Worm (Caenorhabditis elegans) whole organism, L1 larva: ENCODE results near the gene R02D5.24.

ENCODE experiments used
- C16A3.4 ChIP-seq: fragments of 150-350 bp; optimal IDR thresholded peaks from 2 replicates; lab custom pipeline; 2014; ENCODE audit warnings: missing biosample characterization, missing genetic modification characterization
- ama-1 ChIP-seq: fragments of 150-350 bp; optimal IDR thresholded peaks from 2 replicates; lab custom pipeline; 2014
- blmp-1 ChIP-seq: fragments of 150-350 bp; optimal IDR thresholded peaks from 2 replicates; lab custom pipeline; 2014; ENCODE audit warnings: missing biosample characterization, missing genetic modification characterization
- ceh-8 ChIP-seq: fragments of 200-800 bp; sonication (Bioruptor generic); optimal IDR thresholded peaks from 2 replicates; lab custom pipeline; 2018; ENCODE audit warnings: mild to moderate bottlenecking, missing genetic modification characterization, moderate library complexity, missing compliant biosample characterization
- ceh-88 ChIP-seq: fragments of 200-800 bp; sonication (Bioruptor generic); IDR thresholded peaks from 2 replicates; pipeline ENCODE4 v1.3.6; 2022; ENCODE audit warnings: missing genetic modification characterization, missing compliant biosample characterization
- dpl-1 ChIP-seq, 3 experiments: fragments of 150-350 bp in 2 of 3; sonication (generic microtip) in 1 of 3; optimal IDR thresholded peaks; 2 replicates each; lab custom pipeline; 2014 to 2017; ENCODE audit warnings: missing biosample characterization in 3 of 3, missing genetic modification characterization in 3 of 3, missing genetic modification reagents in 3 of 3
- dsc-1 ChIP-seq: sonication (generic microtip); optimal IDR thresholded peaks from 2 replicates; lab custom pipeline; 2016; ENCODE audit warnings: mild to moderate bottlenecking, missing genetic modification characterization, missing compliant biosample characterization
- efl-1 ChIP-seq, 4 experiments: fragments of 150-350 bp; optimal IDR thresholded peaks in 3 of 4; peaks in 1 of 4; 1 replicate in 1 of 4; 2 replicates in 3 of 4; lab custom pipeline; 2014; ENCODE audit warnings: missing biosample characterization in 2 of 4, missing genetic modification characterization in 2 of 4, missing genetic modification reagents in 2 of 4
- elt-2 ChIP-seq: sonication (generic microtip); optimal IDR thresholded peaks from 2 replicates; lab custom pipeline; 2016; ENCODE audit warnings: missing genetic modification characterization, mild to moderate bottlenecking, inconsistent platforms, missing compliant biosample characterization, missing genetic modification reagents
- elt-3 ChIP-seq, 6 experiments: fragments of 150-350 bp in 1 of 6; sonication (generic microtip); optimal IDR thresholded peaks; 2 replicates each; lab custom pipeline; 2017 to 2018; ENCODE audit warnings: missing biosample characterization in 6 of 6, missing genetic modification characterization in 6 of 6, inconsistent platforms in 1 of 6
- hlh-4 ChIP-seq: sonication (generic microtip); optimal IDR thresholded peaks from 2 replicates; lab custom pipeline; 2016; ENCODE audit warnings: mild to moderate bottlenecking, missing genetic modification characterization, missing compliant biosample characterization
- hpl-2 ChIP-seq: fragments of 150-350 bp; optimal IDR thresholded peaks from 2 replicates; lab custom pipeline; 2014; ENCODE audit warnings: missing biosample characterization, missing genetic modification reagents, missing genetic modification characterization
- irx-1 ChIP-seq: sonication (generic microtip); optimal IDR thresholded peaks from 2 replicates; lab custom pipeline; 2016; ENCODE audit warnings: missing genetic modification characterization, missing compliant biosample characterization
- lin-13 ChIP-seq: fragments of 150-350 bp; optimal IDR thresholded peaks from 2 replicates; lab custom pipeline; 2014; ENCODE audit warnings: missing biosample characterization, missing genetic modification reagents, missing genetic modification characterization
- lin-14 ChIP-seq: fragments of 200-800 bp; sonication (Bioruptor generic); optimal IDR thresholded peaks from 2 replicates; lab custom pipeline; 2018; ENCODE audit warnings: mild to moderate bottlenecking, missing genetic modification characterization, moderate library complexity, missing compliant biosample characterization
- lin-35 ChIP-seq, 2 experiments: fragments of 150-350 bp; optimal IDR thresholded peaks; 2 replicates each; lab custom pipeline; 2014; ENCODE audit warnings: missing biosample characterization in 2 of 2, missing genetic modification characterization in 2 of 2, missing genetic modification reagents in 2 of 2
- lir-3 ChIP-seq: sonication (generic microtip); optimal IDR thresholded peaks from 2 replicates; lab custom pipeline; 2016; ENCODE audit warnings: mild to moderate bottlenecking, missing genetic modification characterization, moderate library complexity, missing compliant biosample characterization; ENCODE audit not compliant: poor library complexity
- lsy-2 ChIP-seq, 2 experiments: fragments of 150-350 bp; optimal IDR thresholded peaks; 2 replicates each; lab custom pipeline; 2014; ENCODE audit warnings: missing biosample characterization in 2 of 2, missing genetic modification characterization in 2 of 2
- mef-2 ChIP-seq: fragments of 150-350 bp; optimal IDR thresholded peaks from 2 replicates; lab custom pipeline; 2014; ENCODE audit warnings: missing biosample characterization, missing genetic modification characterization
- mep-1 ChIP-seq: fragments of 150-350 bp; optimal IDR thresholded peaks from 2 replicates; lab custom pipeline; 2014; ENCODE audit warnings: missing biosample characterization, missing genetic modification characterization
- nhr-11 ChIP-seq: fragments of 150-350 bp; optimal IDR thresholded peaks from 2 replicates; lab custom pipeline; 2014; ENCODE audit warnings: missing biosample characterization, missing genetic modification characterization
- nhr-20 ChIP-seq: sonication (generic microtip); optimal IDR thresholded peaks from 2 replicates; lab custom pipeline; 2016; ENCODE audit warnings: mild to moderate bottlenecking, missing genetic modification characterization, missing compliant biosample characterization
- nhr-237 ChIP-seq: fragments of 150-350 bp; optimal IDR thresholded peaks from 2 replicates; lab custom pipeline; 2014; ENCODE audit warnings: missing biosample characterization, missing genetic modification characterization
- nhr-71 ChIP-seq: sonication (generic microtip); optimal IDR thresholded peaks from 2 replicates; lab custom pipeline; 2016; ENCODE audit warnings: mild to moderate bottlenecking, missing genetic modification characterization, moderate library complexity, missing compliant biosample characterization
- nhr-76 ChIP-seq: sonication (generic microtip); optimal IDR thresholded peaks from 2 replicates; lab custom pipeline; 2017; ENCODE audit warnings: missing biosample characterization, missing genetic modification characterization
- nhr-85 ChIP-seq: sonication (generic microtip); peaks from one replicate; lab custom pipeline; 2016; ENCODE audit warnings: missing genetic modification characterization, inconsistent platforms, missing compliant biosample characterization
- pag-3 ChIP-seq: sonication (generic microtip); optimal IDR thresholded peaks from 2 replicates; lab custom pipeline; 2017; ENCODE audit warnings: missing genetic modification characterization, mild to moderate bottlenecking, missing compliant biosample characterization, antibody characterized with exemption, borderline replicate concordance; ENCODE audit not compliant: insufficient read depth
- pqm-1 ChIP-seq: sonication (generic microtip); optimal IDR thresholded peaks from 3 replicates; lab custom pipeline; 2017; ENCODE audit warnings: missing biosample characterization, missing genetic modification characterization
- skn-1 ChIP-seq: fragments of 150-350 bp; optimal IDR thresholded peaks from 2 replicates; lab custom pipeline; 2014; ENCODE audit warnings: missing biosample characterization, missing genetic modification characterization
- snpc-4 ChIP-seq: fragments of 150-350 bp; optimal IDR thresholded peaks from 2 replicates; lab custom pipeline; 2014; ENCODE audit warnings: missing biosample characterization, missing genetic modification characterization
- swsn-7 ChIP-seq: sonication (generic microtip); optimal IDR thresholded peaks from 2 replicates; lab custom pipeline; 2016; ENCODE audit warnings: missing genetic modification characterization, missing compliant biosample characterization
- tbx-2 ChIP-seq: sonication (generic microtip); optimal IDR thresholded peaks from 2 replicates; lab custom pipeline; 2016; ENCODE audit warnings: missing genetic modification characterization, missing compliant biosample characterization
- unc-62 ChIP-seq: fragments of 150-350 bp; optimal IDR thresholded peaks from 2 replicates; lab custom pipeline; 2014; ENCODE audit warnings: missing biosample characterization, missing genetic modification reagents, missing genetic modification characterization
- unc-98 ChIP-seq: fragments of 200-800 bp; sonication (Bioruptor generic); IDR thresholded peaks from 2 replicates; pipeline ENCODE4 v1.3.6; 2022; ENCODE audit warnings: missing genetic modification characterization, missing compliant biosample characterization
- zag-1 ChIP-seq: fragments of 150-350 bp; optimal IDR thresholded peaks from 2 replicates; lab custom pipeline; 2014; ENCODE audit warnings: missing biosample characterization, missing genetic modification characterization
- zip-4 ChIP-seq: fragments of 200-800 bp; sonication (Bioruptor generic); optimal IDR thresholded peaks from 2 replicates; lab custom pipeline; 2018; ENCODE audit warnings: mild to moderate bottlenecking, missing genetic modification characterization, moderate library complexity, missing compliant biosample characterization

The R02D5.24 gene

DNA sequence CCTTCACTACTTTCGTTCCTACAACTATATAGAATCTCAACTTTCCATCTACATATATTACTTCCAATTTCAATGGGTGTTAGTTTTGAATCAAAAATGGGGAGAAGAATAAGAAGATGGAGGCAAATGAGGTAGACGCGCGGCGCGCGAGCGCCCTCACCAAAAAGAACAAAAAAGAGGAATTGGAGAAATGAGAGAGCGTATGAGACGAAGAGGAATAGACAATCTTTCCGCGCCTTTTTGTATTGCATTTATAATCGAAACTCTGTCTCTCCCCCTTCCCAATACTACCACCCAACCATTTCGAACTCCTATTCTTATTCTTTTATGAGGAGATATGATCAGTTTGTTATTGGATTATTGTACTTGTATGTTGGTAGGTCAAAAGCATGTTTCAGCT, 586 bp upstream of the R02D5.24 start:
- no peak for TF ChIP-seq ceh-8 (GFP tag; lab: Kevin White, UChicago)
- TF ChIP-seq elt-3 (tag; optimal IDR thresholded peaks at IDR 0.05; lab: Kevin White, UChicago): no peak
- TF ChIP-seq ama-1: no peak
- TF ChIP-seq pag-3 (tag; lab: Kevin White, UChicago): no peak
- TF ChIP-seq nhr-76 (tag; lab: Kevin White, UChicago): no peak
- no peak for TF ChIP-seq mef-2 (tag; lab: Kevin White, UChicago)
- TF ChIP-seq dpl-1 (GFP tag; optimal IDR thresholded peaks at IDR 0.05; lab: Kevin White, UChicago): no peak
- peak; percentile 57 for TF ChIP-seq blmp-1 (tag; lab: Kevin White, UChicago)
- peak; percentile 13 for TF ChIP-seq irx-1 (tag; lab: Kevin White, UChicago)
- peak; percentile 53 for TF ChIP-seq lin-14 (GFP tag; lab: Kevin White, UChicago)
- TF ChIP-seq lin-35 (GFP tag; optimal IDR thresholded peaks at IDR 0.05; lab: Kevin White, UChicago): no peak
- TF ChIP-seq mep-1 (tag; lab: Kevin White, UChicago): peak; percentile 0

DNA sequence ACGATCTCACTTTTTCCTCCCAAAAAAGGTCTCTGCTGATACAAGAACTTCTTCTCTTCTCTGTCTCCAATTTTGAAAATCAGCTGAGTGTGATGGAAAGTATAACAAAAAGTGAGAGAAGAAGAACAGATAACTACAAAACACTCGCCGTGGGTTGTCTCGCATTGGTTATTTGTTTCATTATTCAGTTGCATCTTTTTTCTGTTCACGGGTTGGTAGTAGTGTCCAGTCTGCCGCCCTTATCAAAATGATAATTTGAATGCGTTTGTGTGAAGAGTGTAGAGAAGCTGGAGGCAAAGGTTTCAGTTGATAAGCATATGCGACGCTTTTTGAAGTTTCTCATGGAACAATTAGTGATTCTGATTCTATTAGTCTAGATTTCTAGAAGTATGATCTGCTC, 1.9 kb downstream of the R02D5.24 start:
- peak in 1 of 2 experiments; percentile 17 for TF ChIP-seq lsy-2 (tag; optimal IDR thresholded peaks at IDR 0.05; lab: Kevin White, UChicago)
- no peak for TF ChIP-seq lin-13 (GFP tag; lab: Kevin White, UChicago)
- no peak for TF ChIP-seq zag-1 (tag; lab: Kevin White, UChicago)
- peak; percentile 15 for TF ChIP-seq pqm-1 (tag; lab: Kevin White, UChicago)
- peak in 1 of 2 experiments; percentile 51 for TF ChIP-seq lin-35 (GFP tag; optimal IDR thresholded peaks at IDR 0.05; lab: Kevin White, UChicago)
- peak; percentile 54 for TF ChIP-seq lin-14 (GFP tag; lab: Kevin White, UChicago)
- no peak for TF ChIP-seq ceh-88 (GFP tag; lab: Robert Waterston, UW)
- peak; percentile 9 for TF ChIP-seq nhr-20
- TF ChIP-seq blmp-1 (tag; lab: Kevin White, UChicago): peak; percentile 88
- TF ChIP-seq dpl-1 (GFP tag; optimal IDR thresholded peaks at IDR 0.05; lab: Kevin White, UChicago): no peak
- no peak for TF ChIP-seq unc-62 (GFP tag; lab: Kevin White, UChicago)
- peak; percentile 47 for TF ChIP-seq nhr-85
- TF ChIP-seq nhr-11 (tag; lab: Kevin White, UChicago): no peak
- TF ChIP-seq C16A3.4 (tag; lab: Kevin White, UChicago): no peak
- TF ChIP-seq nhr-76 (tag; lab: Kevin White, UChicago): no peak
- TF ChIP-seq skn-1 (tag; lab: Kevin White, UChicago): no peak
- no peak for TF ChIP-seq tbx-2
- no peak for TF ChIP-seq hlh-4 (tag; lab: Kevin White, UChicago)
- no peak for TF ChIP-seq dsc-1 (tag; lab: Kevin White, UChicago)
- TF ChIP-seq elt-3 (tag; optimal IDR thresholded peaks at IDR 0.05; lab: Kevin White, UChicago): peak in 1 of 6 experiments; percentile 42
- TF ChIP-seq nhr-71 (tag; lab: Kevin White, UChicago): no peak
- no peak for TF ChIP-seq unc-98 (GFP tag; lab: Robert Waterston, UW)
- TF ChIP-seq elt-2 (tag; lab: Kevin White, UChicago): peak; percentile 83
- no peak for TF ChIP-seq swsn-7

DNA sequence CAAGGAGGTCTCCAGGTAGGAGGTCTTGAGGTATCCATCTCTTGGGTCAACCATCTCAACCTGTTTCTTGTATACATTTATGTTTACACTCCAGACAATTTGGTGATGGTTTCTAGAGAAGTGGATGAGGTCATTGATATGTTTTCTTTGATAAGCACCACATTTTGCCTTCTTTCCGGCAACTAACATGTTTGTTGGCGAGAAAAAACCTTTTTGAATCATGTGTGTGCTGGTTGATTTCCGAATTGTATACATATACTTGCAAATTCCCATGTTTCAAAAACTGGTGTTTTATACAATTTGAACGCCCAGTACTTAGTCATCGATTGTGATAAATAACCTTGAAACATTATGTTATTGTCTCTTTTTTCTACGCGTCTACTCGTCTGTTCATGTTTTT, 3.0 kb downstream of the R02D5.24 start:
- no peak for TF ChIP-seq efl-1 (optimal IDR thresholded peaks at IDR 0.05; lab: Kevin White, UChicago)
- no peak for TF ChIP-seq efl-1 (GFP tag; optimal IDR thresholded peaks at IDR 0.05 in 1 of 2; lab: Kevin White, UChicago)
- no peak for TF ChIP-seq zip-4
- TF ChIP-seq snpc-4 (tag; lab: Kevin White, UChicago): no peak
- TF ChIP-seq mef-2 (tag; lab: Kevin White, UChicago): no peak
- peak; percentile 10 for TF ChIP-seq lin-14 (GFP tag; lab: Kevin White, UChicago)
- no peak for TF ChIP-seq ama-1
- peak; percentile 19 for TF ChIP-seq elt-2 (tag; lab: Kevin White, UChicago)
- no peak for TF ChIP-seq hpl-2 (GFP tag; lab: Kevin White, UChicago)
- no peak for TF ChIP-seq zag-1 (tag; lab: Kevin White, UChicago)
- TF ChIP-seq nhr-237 (tag; lab: Kevin White, UChicago): no peak
- no peak for TF ChIP-seq swsn-7
- TF ChIP-seq lir-3 (tag; lab: Kevin White, UChicago): no peak
